Worm (Caenorhabditis elegans) whole organism, L2 larva: ENCODE data around the gene arrd-18.

Source experiments
- Y55F3AM.14 ChIP-seq: fragments of 200-800 bp; sonication (Bioruptor generic); optimal IDR thresholded peaks from 2 replicates; lab custom pipeline; 2018; ENCODE audit warnings: mild to moderate bottlenecking, missing genetic modification characterization, missing compliant biosample characterization
- alr-1 ChIP-seq: fragments of 150-350 bp; optimal IDR thresholded peaks from 2 replicates; lab custom pipeline; 2014; ENCODE audit warnings: missing biosample characterization, missing genetic modification characterization
- aly-2 ChIP-seq: fragments of 150-350 bp; optimal IDR thresholded peaks from 2 replicates; lab custom pipeline; 2014; ENCODE audit warnings: missing biosample characterization, missing genetic modification characterization
- ceh-82 ChIP-seq: fragments of 150-350 bp; optimal IDR thresholded peaks from 2 replicates; lab custom pipeline; 2014; ENCODE audit warnings: missing biosample characterization, missing genetic modification characterization
- egl-27 ChIP-seq: sonication (generic microtip); optimal IDR thresholded peaks from 3 replicates; lab custom pipeline; 2017; ENCODE audit warnings: missing biosample characterization, missing genetic modification reagents, missing genetic modification characterization
- elt-1 ChIP-seq: fragments of 150-350 bp; optimal IDR thresholded peaks from 2 replicates; lab custom pipeline; 2014; ENCODE audit warnings: missing biosample characterization, missing genetic modification characterization
- lin-11 ChIP-seq: fragments of 150-350 bp; sonication (generic microtip); optimal IDR thresholded peaks from 2 replicates; lab custom pipeline; 2014; ENCODE audit warnings: missing biosample characterization, missing genetic modification characterization, inconsistent platforms, mixed read lengths
- lsy-2 ChIP-seq, 2 experiments: fragments of 150-350 bp in 1 of 2; sonication (generic microtip) in 1 of 2; optimal IDR thresholded peaks; 2 replicates each; lab custom pipeline; 2014 to 2017; ENCODE audit warnings: missing biosample characterization in 2 of 2, missing genetic modification characterization in 2 of 2
- mab-5 ChIP-seq: fragments of 150-350 bp; optimal IDR thresholded peaks from 2 replicates; lab custom pipeline; 2014; ENCODE audit warnings: missing biosample characterization, missing genetic modification characterization
- nhr-237 ChIP-seq: fragments of 150-350 bp; optimal IDR thresholded peaks from 2 replicates; lab custom pipeline; 2014; ENCODE audit warnings: missing biosample characterization, missing genetic modification characterization
- sma-9 ChIP-seq, 2 experiments: fragments of 150-350 bp in 1 of 2; sonication (generic microtip) in 1 of 2; optimal IDR thresholded peaks; 2 replicates each; lab custom pipeline; 2014 to 2016; ENCODE audit warnings: missing genetic modification characterization in 2 of 2, mild to moderate bottlenecking in 1 of 2, missing biosample characterization in 1 of 2, missing compliant biosample characterization in 1 of 2, missing genetic modification reagents in 1 of 2, moderate library complexity in 1 of 2

- TF ChIP-seq ceh-82 (tag; lab: Kevin White, UChicago) (no peak), sma-9 (GFP tag; optimal IDR thresholded peaks at IDR 0.05; lab: Kevin White, UChicago) (no peak), sma-9 (tag; optimal IDR thresholded peaks at IDR 0.05; lab: Kevin White, UChicago) (no peak), mab-5 (tag; lab: Kevin White, UChicago) (no peak), nhr-237 (no peak), Y55F3AM.14 (GFP tag; lab: Kevin White, UChicago) (no peak), alr-1 (tag; lab: Kevin White, UChicago) (no peak), aly-2 (tag; lab: Kevin White, UChicago) (no peak), lsy-2 (tag; optimal IDR thresholded peaks at IDR 0.05; lab: Kevin White, UChicago) (no peak), egl-27 (tag; lab: Kevin White, UChicago) (no peak), lin-11 (tag; lab: Kevin White, UChicago) (no peak), elt-1 (no peak)
These were observed 10.0 kb downstream of the arrd-18 start, which contains the start of gene srbc-1 for ce11 chrV:3301898-3302297.
